Worm (Caenorhabditis elegans): ENCODE results near the gene jmjd-3.3.
"Not testable (repeated sequence)": the region's sequence is repeated elsewhere in the genome, so short reads cannot be mapped to it uniquely, and the experiment has no call there.

DNA sequence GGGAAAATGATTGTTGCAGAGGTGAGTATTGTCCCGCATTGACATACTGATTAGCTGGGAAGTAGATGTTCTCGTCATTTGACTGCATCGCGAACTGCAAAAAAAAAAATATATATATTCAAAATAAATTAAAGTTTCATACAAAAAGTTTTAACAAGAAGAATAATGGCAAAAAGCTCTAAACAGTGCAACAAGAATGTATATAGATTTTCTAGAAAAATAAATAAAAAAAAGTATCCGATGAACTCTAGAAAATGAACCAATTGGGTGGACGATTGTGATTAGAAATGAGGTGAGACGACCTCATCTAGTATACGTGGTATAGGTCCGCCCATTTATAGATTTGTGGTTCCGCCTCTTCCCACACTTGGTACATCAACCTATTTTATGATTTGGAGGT is 7.5 kb upstream of the jmjd-3.3 start, which contains the start of gene fkh-4:
- not testable (repeated sequence) for TF ChIP-seq hnd-1 (tag; optimal IDR thresholded peaks at IDR 0.05); aly-1 (tag; optimal IDR thresholded peaks at IDR 0.05); ama-1 (optimal IDR thresholded peaks at IDR 0.05); flt-1 (GFP tag; IDR thresholded peaks at IDR 0.05); tra-4 (tag; optimal IDR thresholded peaks at IDR 0.05); F13C5.2 (tag; optimal IDR thresholded peaks at IDR 0.05); pes-1 (GFP tag; IDR thresholded peaks at IDR 0.05); scrt-1 (GFP tag; IDR thresholded peaks at IDR 0.05); ceh-36 (tag; optimal IDR thresholded peaks at IDR 0.05); hmg-4 (GFP tag; optimal IDR thresholded peaks at IDR 0.05); B0310.2 (tag; optimal IDR thresholded peaks at IDR 0.05); tbx-37 (GFP tag; conservative IDR thresholded peaks at IDR 0.05); tbx-11 (GFP tag; IDR thresholded peaks at IDR 0.05)

All from whole organism, early embryonic.